Fruit fly (Drosophila melanogaster): ENCODE measurements around the gene CG42564.

- TF ChIP-seq CG4496 (GFP tag; IDR thresholded peaks at IDR 0.05) (no peak), CG32121 (GFP tag; IDR thresholded peaks at IDR 0.05) (no peak), rn (GFP tag; IDR thresholded peaks at IDR 0.05) (no peak), fd96Ca (GFP tag; IDR thresholded peaks at IDR 0.05) (no peak), CG8159 (tag; optimal IDR thresholded peaks at IDR 0.05) (no peak), EcR (GFP tag; optimal IDR thresholded peaks at IDR 0.05) (no peak)
These were observed 23.5 kb upstream of the CG42564 start, which contains the start of gene Pak for dm6 chr3R:6350755-6351154.

All from whole organism, pupa.